Worm (Caenorhabditis elegans) whole organism, young adult: ENCODE measurements around the gene Y38H8A.2.
A peak's percentile ranks its signal among the peaks of the same experiment; 100 is the strongest.

Experiments
- B0035.1 ChIP-seq: sonication (generic microtip); optimal IDR thresholded peaks from 2 replicates; lab custom pipeline; 2016; ENCODE audit warnings: missing genetic modification characterization, mild to moderate bottlenecking, missing compliant biosample characterization, missing genotype, missing genetic modification reagents
- C06A6.2 ChIP-seq: fragments of 200-800 bp; sonication (Bioruptor generic); conservative IDR thresholded peaks from 2 replicates; pipeline ENCODE4 v1.3.6; 2022; ENCODE audit warnings: missing genetic modification characterization, missing compliant biosample characterization
- C17E4.6 ChIP-seq: fragments of 200-800 bp; sonication (Bioruptor generic); IDR thresholded peaks from 2 replicates; pipeline ENCODE4 v1.3.6; 2022; ENCODE audit warnings: missing genetic modification reagents, missing genetic modification characterization, missing compliant biosample characterization
- F23B12.7 ChIP-seq: sonication (generic microtip); optimal IDR thresholded peaks from 2 replicates; lab custom pipeline; 2017; ENCODE audit warnings: missing genetic modification characterization, mild to moderate bottlenecking, missing compliant biosample characterization, antibody characterized with exemption, moderate library complexity; ENCODE audit not compliant: insufficient read depth
- F33H1.4 ChIP-seq: fragments of 200-800 bp; sonication (Bioruptor generic); IDR thresholded peaks from 2 replicates; pipeline ENCODE4 v1.3.6; 2022; ENCODE audit warnings: missing genetic modification reagents, missing genetic modification characterization, missing compliant biosample characterization
- F39B2.1 ChIP-seq: fragments of 200-800 bp; sonication (Bioruptor generic); IDR thresholded peaks from 2 replicates; pipeline ENCODE4 v1.3.6; 2022; ENCODE audit warnings: missing genetic modification reagents, missing genetic modification characterization, missing compliant biosample characterization
- T07F8.4 ChIP-seq: sonication (generic microtip); optimal IDR thresholded peaks from 2 replicates; lab custom pipeline; 2016; ENCODE audit warnings: mild to moderate bottlenecking, missing genetic modification characterization, moderate library complexity, missing compliant biosample characterization
- Y53F4B.3 ChIP-seq: fragments of 200-800 bp; sonication (Bioruptor generic); IDR thresholded peaks from 2 replicates; pipeline ENCODE4 v1.3.6; 2022; ENCODE audit warnings: missing genetic modification reagents, missing genetic modification characterization, missing compliant biosample characterization
- Y56A3A.18 ChIP-seq: fragments of 200-800 bp; sonication (Bioruptor generic); IDR thresholded peaks from 2 replicates; pipeline ENCODE4 v1.3.6; 2022; ENCODE audit warnings: missing genetic modification reagents, missing genetic modification characterization, missing compliant biosample characterization
- ZK185.1 ChIP-seq: sonication (generic microtip); optimal IDR thresholded peaks from 2 replicates; lab custom pipeline; 2016; ENCODE audit warnings: mild to moderate bottlenecking, missing genetic modification characterization, missing compliant biosample characterization; ENCODE audit not compliant: poor library complexity, severe bottlenecking
- akir-1 ChIP-seq: fragments of 200-800 bp; sonication (Bioruptor generic); optimal IDR thresholded peaks from 2 replicates; lab custom pipeline; 2018; ENCODE audit warnings: mild to moderate bottlenecking, missing genetic modification characterization, moderate library complexity, missing compliant biosample characterization
- ama-1 ChIP-seq, 3 experiments: fragments of 150-350 bp in 1 of 3; sonication (generic microtip) in 2 of 3; optimal IDR thresholded peaks; 2 replicates each; lab custom pipeline; 2014 to 2018; ENCODE audit warnings: missing biosample characterization in 2 of 3, missing genetic modification characterization in 2 of 3, missing genetic modification reagents in 2 of 3
- attf-6 ChIP-seq: fragments of 200-800 bp; sonication (Bioruptor generic); IDR thresholded peaks from 2 replicates; pipeline ENCODE4 v1.3.6; 2022; ENCODE audit warnings: missing genetic modification reagents, missing genetic modification characterization, missing compliant biosample characterization
- ceh-100 ChIP-seq: fragments of 200-800 bp; sonication (Bioruptor generic); IDR thresholded peaks from 2 replicates; pipeline ENCODE4 v1.3.6; 2022; ENCODE audit warnings: missing genetic modification reagents, missing genetic modification characterization, missing compliant biosample characterization
- ceh-27 ChIP-seq: fragments of 200-800 bp; sonication (Bioruptor generic); optimal IDR thresholded peaks from 2 replicates; lab custom pipeline; 2018; ENCODE audit warnings: mild to moderate bottlenecking, missing genetic modification characterization, moderate library complexity, missing compliant biosample characterization
- egl-44 ChIP-seq: fragments of 200-800 bp; sonication (Bioruptor generic); IDR thresholded peaks from 2 replicates; pipeline ENCODE4 v1.3.6; 2022; ENCODE audit warnings: missing genetic modification reagents, missing genetic modification characterization, missing compliant biosample characterization
- ekl-4 ChIP-seq: fragments of 200-800 bp; sonication (Bioruptor generic); IDR thresholded peaks from 2 replicates; pipeline ENCODE4 v1.3.6; 2022; ENCODE audit warnings: missing genetic modification reagents, missing genetic modification characterization, missing compliant biosample characterization
- him-1 ChIP-seq: sonication (generic microtip); optimal IDR thresholded peaks from 2 replicates; lab custom pipeline; 2016; ENCODE audit warnings: missing genotype, missing genetic modification reagents, missing genetic modification characterization, missing compliant biosample characterization
- hlh-12 ChIP-seq: sonication (generic microtip); optimal IDR thresholded peaks from 2 replicates; lab custom pipeline; 2016; ENCODE audit warnings: missing genetic modification characterization, missing compliant biosample characterization
- hlh-26 ChIP-seq: fragments of 200-800 bp; sonication (Bioruptor generic); conservative IDR thresholded peaks from 2 replicates; pipeline ENCODE4 v1.3.6; 2022; ENCODE audit warnings: missing genetic modification reagents, missing genetic modification characterization, missing compliant biosample characterization
- hmg-1.2 ChIP-seq: fragments of 200-800 bp; sonication (Bioruptor generic); IDR thresholded peaks from 2 replicates; pipeline ENCODE4 v1.3.6; 2022; ENCODE audit warnings: missing genetic modification reagents, missing genetic modification characterization, missing compliant biosample characterization
- hmg-20 ChIP-seq: fragments of 200-800 bp; sonication (Bioruptor generic); IDR thresholded peaks from 2 replicates; pipeline ENCODE4 v1.3.6; 2022; ENCODE audit warnings: missing genetic modification reagents, missing genetic modification characterization, missing compliant biosample characterization
- hrde-1 ChIP-seq: sonication (generic microtip); optimal IDR thresholded peaks from 2 replicates; lab custom pipeline; 2016; ENCODE audit warnings: missing genetic modification characterization, mild to moderate bottlenecking, missing compliant biosample characterization, moderate library complexity, missing genotype, missing genetic modification reagents, borderline replicate concordance
- let-526 ChIP-seq: fragments of 200-800 bp; sonication (Bioruptor generic); IDR thresholded peaks from 2 replicates; pipeline ENCODE4 v1.3.6; 2022; ENCODE audit warnings: missing genetic modification reagents, missing genetic modification characterization, missing compliant biosample characterization
- let-607 ChIP-seq, 2 experiments: fragments of 200-800 bp in 1 of 2; sonication (Bioruptor generic) in 1 of 2; sonication (generic microtip) in 1 of 2; optimal IDR thresholded peaks; 2 replicates each; lab custom pipeline; 2016 to 2018; ENCODE audit warnings: mild to moderate bottlenecking in 2 of 2, missing compliant biosample characterization in 2 of 2, missing genetic modification characterization in 2 of 2, moderate library complexity in 2 of 2, missing genotype in 1 of 2
- lin-35 ChIP-seq, 3 experiments: fragments of 150-350 bp in 2 of 3; sonication (generic microtip) in 1 of 3; optimal IDR thresholded peaks; 2 replicates each; lab custom pipeline; 2014 to 2018; ENCODE audit warnings: missing biosample characterization in 3 of 3, missing genetic modification characterization in 3 of 3, missing genetic modification reagents in 3 of 3
- lir-1 ChIP-seq: fragments of 200-800 bp; sonication (Bioruptor generic); conservative IDR thresholded peaks from 2 replicates; pipeline ENCODE4 v1.3.6; 2022; ENCODE audit warnings: missing genetic modification reagents, missing genetic modification characterization, missing compliant biosample characterization
- lsl-1 ChIP-seq: fragments of 200-800 bp; sonication (Bioruptor generic); optimal IDR thresholded peaks from 2 replicates; lab custom pipeline; 2018; ENCODE audit warnings: mild to moderate bottlenecking, missing genetic modification characterization, moderate library complexity, missing compliant biosample characterization
- madf-6 ChIP-seq: fragments of 200-800 bp; sonication (Bioruptor generic); IDR thresholded peaks from 2 replicates; pipeline ENCODE4 v1.3.6; 2022; ENCODE audit warnings: missing genetic modification reagents, missing genetic modification characterization, missing compliant biosample characterization
- mxl-1 ChIP-seq: sonication (generic microtip); optimal IDR thresholded peaks from 2 replicates; lab custom pipeline; 2016; ENCODE audit warnings: missing genetic modification characterization, missing compliant biosample characterization
- nfya-1 ChIP-seq: sonication (generic microtip); optimal IDR thresholded peaks from 2 replicates; lab custom pipeline; 2017; ENCODE audit warnings: antibody characterized with exemption, missing compliant biosample characterization, missing genetic modification characterization, borderline replicate concordance; ENCODE audit not compliant: insufficient read depth
- rpc-1 ChIP-seq, 2 experiments: fragments of 150-350 bp in 1 of 2; sonication (generic microtip) in 1 of 2; optimal IDR thresholded peaks; 2 replicates each; lab custom pipeline; 2014 to 2018; ENCODE audit warnings: missing biosample characterization in 1 of 2, missing genetic modification characterization in 1 of 2, missing genetic modification reagents in 1 of 2, missing genotype in 1 of 2
- sea-2 ChIP-seq: fragments of 200-800 bp; sonication (Bioruptor generic); IDR thresholded peaks from 2 replicates; pipeline ENCODE4 v1.3.6; 2022; ENCODE audit warnings: missing genetic modification characterization, missing compliant biosample characterization
- snpc-3.4 ChIP-seq: sonication (generic microtip); optimal IDR thresholded peaks from 2 replicates; lab custom pipeline; 2017; ENCODE audit warnings: missing genetic modification characterization, mild to moderate bottlenecking, missing compliant biosample characterization, antibody characterized with exemption, moderate library complexity, missing genotype, missing genetic modification reagents
- snpc-4 ChIP-seq, 5 experiments: fragments of 150-350 bp in 1 of 5; sonication (generic microtip) in 4 of 5; optimal IDR thresholded peaks; 2 replicates each; lab custom pipeline; 2014 to 2018; ENCODE audit warnings: missing genetic modification characterization in 5 of 5, missing biosample characterization in 3 of 5, antibody characterized with exemption in 2 of 5, mild to moderate bottlenecking in 2 of 5, missing compliant biosample characterization in 2 of 5, missing genotype in 2 of 5, moderate library complexity in 2 of 5, missing genetic modification reagents in 1 of 5
- tbp1 ChIP-seq: fragments of 200-800 bp; sonication (Bioruptor generic); optimal IDR thresholded peaks from 2 replicates; lab custom pipeline; 2018; ENCODE audit warnings: mild to moderate bottlenecking, missing genetic modification characterization, missing compliant biosample characterization
- unc-130 ChIP-seq: sonication (generic microtip); optimal IDR thresholded peaks from 2 replicates; lab custom pipeline; 2016; ENCODE audit warnings: missing genetic modification reagents, missing genetic modification characterization, missing compliant biosample characterization
- xnd-1 ChIP-seq: sonication (generic microtip); optimal IDR thresholded peaks from 2 replicates; lab custom pipeline; 2016; ENCODE audit warnings: missing genotype, missing genetic modification reagents, missing genetic modification characterization, missing compliant biosample characterization
- ztf-18 ChIP-seq: sonication (generic microtip); optimal IDR thresholded peaks from 2 replicates; lab custom pipeline; 2016; ENCODE audit warnings: missing genotype, mild to moderate bottlenecking, missing genetic modification characterization, missing compliant biosample characterization
- ztf-22 ChIP-seq: fragments of 200-800 bp; sonication (Bioruptor generic); optimal IDR thresholded peaks from 2 replicates; lab custom pipeline; 2018; ENCODE audit warnings: mild to moderate bottlenecking, missing genetic modification characterization, moderate library complexity, missing compliant biosample characterization
- ztf-28 ChIP-seq: fragments of 200-800 bp; sonication (Bioruptor generic); IDR thresholded peaks from 2 replicates; pipeline ENCODE4 v1.3.6; 2022; ENCODE audit warnings: missing genetic modification reagents, missing genetic modification characterization, missing compliant biosample characterization
- ztf-3 ChIP-seq: fragments of 200-800 bp; sonication (Bioruptor generic); optimal IDR thresholded peaks from 2 replicates; lab custom pipeline; 2018; ENCODE audit warnings: mild to moderate bottlenecking, missing genetic modification characterization, missing compliant biosample characterization

Y38H8A.2 gene

DNA sequence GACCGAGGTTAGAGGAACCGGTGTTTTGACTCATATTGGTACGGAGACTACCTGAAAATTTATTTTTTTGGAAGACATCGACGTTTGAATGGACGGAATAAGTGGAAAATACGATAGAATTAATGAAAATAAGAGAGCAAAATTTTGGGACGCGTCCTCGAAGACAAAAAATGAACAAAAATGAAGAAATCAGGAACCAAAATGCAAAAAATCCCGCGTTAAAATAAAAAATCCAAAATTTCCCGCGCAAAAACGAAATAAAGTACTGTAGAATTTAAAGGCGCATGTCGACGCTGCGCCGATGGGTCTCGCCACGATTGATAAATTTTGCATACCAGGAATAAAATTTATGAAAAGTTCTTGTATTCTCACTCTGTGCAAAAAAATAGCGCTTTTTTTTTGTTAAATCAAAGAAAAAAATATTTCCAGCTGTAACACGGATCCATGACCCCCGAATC is 37.9 kb downstream of the Y38H8A.2 start, which contains the start of gene puf-3 (continued):
- peak; percentile 25 for TF ChIP-seq unc-130
- TF ChIP-seq rpc-1 (optimal IDR thresholded peaks at IDR 0.05; lab: Kevin White, UChicago): no peak
- no peak for TF ChIP-seq rpc-1 (tag; optimal IDR thresholded peaks at IDR 0.05; lab: Kevin White, UChicago)
- no peak for TF ChIP-seq mxl-1 (tag; lab: Kevin White, UChicago)
- peak; percentile 86 for TF ChIP-seq ekl-4 (GFP tag; lab: Robert Waterston, UW)
- no peak for TF ChIP-seq ztf-3
- no peak for TF ChIP-seq C06A6.2
- peak in 1 of 3 experiments; percentile 39 for TF ChIP-seq lin-35 (GFP tag; optimal IDR thresholded peaks at IDR 0.05; lab: Kevin White, UChicago)
- TF ChIP-seq ZK185.1 (tag; lab: Kevin White, UChicago): no peak
- TF ChIP-seq xnd-1 (tag; lab: Kevin White, UChicago): peak; percentile 98
- TF ChIP-seq ceh-100 (GFP tag; lab: Robert Waterston, UW): peak; percentile 30; the same call in 1 of the 2 replicates
- TF ChIP-seq hlh-12 (tag; lab: Kevin White, UChicago): no peak
- no peak for TF ChIP-seq F39B2.1 (GFP tag; lab: Robert Waterston, UW)
- TF ChIP-seq nfya-1 (tag; lab: Kevin White, UChicago): no peak
- no peak for TF ChIP-seq let-526 (GFP tag; lab: Robert Waterston, UW)
- no peak for TF ChIP-seq sea-2 (GFP tag; lab: Robert Waterston, UW)
- TF ChIP-seq Y56A3A.18: no peak
- no peak for TF ChIP-seq ceh-27
- no peak for TF ChIP-seq ztf-18 (tag; lab: Kevin White, UChicago)
- TF ChIP-seq akir-1: no peak
- no peak for TF ChIP-seq C17E4.6 (GFP tag; lab: Robert Waterston, UW)
- TF ChIP-seq hrde-1 (tag; lab: Kevin White, UChicago): peak; percentile 24
- no peak for TF ChIP-seq egl-44
- no peak for TF ChIP-seq Y53F4B.3 (GFP tag; lab: Robert Waterston, UW)
- TF ChIP-seq lir-1 (GFP tag; lab: Robert Waterston, UW): peak; percentile 18; the same call in 1 of the 2 replicates
- TF ChIP-seq T07F8.4 (tag; lab: Kevin White, UChicago): no peak
- TF ChIP-seq B0035.1 (tag; lab: Kevin White, UChicago): no peak
- peak; percentile 95 for TF ChIP-seq attf-6
- no peak for TF ChIP-seq ama-1 (optimal IDR thresholded peaks at IDR 0.05; lab: Kevin White, UChicago)
- TF ChIP-seq ama-1 (GFP tag; optimal IDR thresholded peaks at IDR 0.05; lab: Kevin White, UChicago): no peak
- TF ChIP-seq snpc-3.4 (tag; lab: Kevin White, UChicago): peak; percentile 74
- TF ChIP-seq hlh-26 (GFP tag; lab: Robert Waterston, UW): no peak
- TF ChIP-seq ztf-28 (GFP tag; lab: Robert Waterston, UW): no peak
- no peak for TF ChIP-seq hmg-20 (GFP tag; lab: Robert Waterston, UW)
- TF ChIP-seq him-1: peak; percentile 63
- no peak for TF ChIP-seq let-607 (tag; optimal IDR thresholded peaks at IDR 0.05; lab: Kevin White, UChicago)
- TF ChIP-seq hmg-1.2 (GFP tag; lab: Robert Waterston, UW): no peak
- no peak for TF ChIP-seq F23B12.7

DNA sequence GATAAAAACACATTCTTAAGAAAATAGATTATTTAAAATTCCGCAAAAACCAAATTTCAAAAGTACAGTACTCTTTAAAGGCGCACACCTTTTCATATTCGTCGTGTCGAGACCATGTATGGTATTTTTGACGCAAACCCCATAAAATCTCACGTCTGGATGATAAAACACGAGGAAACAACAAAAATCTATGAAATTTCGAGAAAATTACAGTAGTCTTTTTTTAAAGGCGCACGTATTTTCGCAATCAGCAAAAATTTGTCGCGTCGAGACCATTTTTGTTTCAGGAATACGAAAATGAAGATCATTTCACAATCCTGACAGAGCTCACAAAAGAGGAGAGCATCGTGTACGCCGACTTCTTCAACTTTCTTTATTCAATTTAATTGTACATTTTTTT is 38.8 kb downstream of the Y38H8A.2 start:
- TF ChIP-seq ztf-22 (GFP tag; lab: Kevin White, UChicago) (no peak), tbp1 (GFP tag; lab: Kevin White, UChicago) (no peak), madf-6 (GFP tag; lab: Robert Waterston, UW) (peak; percentile 59), snpc-4 (GFP tag; optimal IDR thresholded peaks at IDR 0.05; lab: Kevin White, UChicago) (no peak), snpc-4 (tag; optimal IDR thresholded peaks at IDR 0.05; lab: Kevin White, UChicago) (peak in 1 of 4 experiments; percentile 66), F33H1.4 (GFP tag; lab: Robert Waterston, UW) (peak; percentile 61), attf-6 (peak; percentile 69; the same call in 1 of the 2 replicates), lsl-1 (peak; percentile 68), him-1 (peak; percentile 52)
